Comparison of ENCODE assay signal across 5 worm cellular contexts in the genomic region with DNA sequence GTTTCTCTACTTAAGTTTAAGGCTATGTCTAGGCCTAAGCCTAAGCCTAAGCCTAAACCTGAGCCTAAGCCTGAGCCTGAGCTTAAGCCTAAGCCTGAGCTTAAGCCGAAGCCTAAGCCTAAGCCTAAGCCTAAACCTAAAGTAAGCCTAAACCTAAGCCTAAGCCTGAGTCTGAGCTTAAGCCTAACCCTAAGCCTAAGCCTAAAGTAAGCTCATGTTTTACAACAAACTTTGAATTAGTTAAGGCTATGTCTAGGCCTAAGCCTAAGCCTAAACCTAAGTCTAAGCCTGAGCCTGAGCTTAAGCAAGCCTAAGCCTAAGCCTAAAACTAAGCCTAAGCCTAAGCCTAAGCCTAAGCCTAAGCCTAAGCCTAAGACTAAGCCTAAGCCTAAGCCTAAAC.
TF ChIP-seq lines count a peak whose summit lies in the region.

No protein-coding gene starts in this region.

TF ChIP-seq in whole organism, early embryonic, 17 proteins besides CTCF, POLR2A, EP300 and RAD21:
- peak; percentile 84 for TF ChIP-seq ceh-36 (tag; optimal IDR thresholded peaks at IDR 0.05; lab: Kevin White, UChicago)
- TF ChIP-seq aly-1 (tag; optimal IDR thresholded peaks at IDR 0.05; lab: Kevin White, UChicago) = no peak
- no peak for TF ChIP-seq pes-1 (GFP tag; IDR thresholded peaks at IDR 0.05; lab: Robert Waterston, UW)
- no peak for TF ChIP-seq F13C5.2 (tag; optimal IDR thresholded peaks at IDR 0.05; lab: Kevin White, UChicago)
- no peak for TF ChIP-seq ama-1 (optimal IDR thresholded peaks at IDR 0.05; lab: Kevin White, UChicago)
- no peak for TF ChIP-seq ets-7 (tag; optimal IDR thresholded peaks at IDR 0.05; lab: Kevin White, UChicago)
TF ChIP-seq in whole organism, early embryonic: peak in this region for 1.

TF ChIP-seq in whole organism, late embryonic, 69 proteins besides CTCF, POLR2A, EP300 and RAD21:
- TF ChIP-seq ceh-6 (GFP tag; optimal IDR thresholded peaks at IDR 0.05; lab: Kevin White, UChicago) (no peak), dve-1 (tag; optimal IDR thresholded peaks at IDR 0.05; lab: Kevin White, UChicago) (peak; percentile 91), nfya-1 (tag; optimal IDR thresholded peaks at IDR 0.05; lab: Kevin White, UChicago) (no peak)

TF ChIP-seq in whole organism, midembryonic, 9 proteins besides CTCF, POLR2A, EP300 and RAD21:
- TF ChIP-seq ref-1 (GFP tag; conservative IDR thresholded peaks at IDR 0.05; lab: Robert Waterston, UW) (no peak), T22C8.4 (GFP tag; IDR thresholded peaks at IDR 0.05; lab: Robert Waterston, UW) (no peak), ztf-23 (GFP tag; IDR thresholded peaks at IDR 0.05; lab: Robert Waterston, UW) (no peak), klf-2 (GFP tag; conservative IDR thresholded peaks at IDR 0.05; lab: Robert Waterston, UW) (no peak), tab-1 (GFP tag; IDR thresholded peaks at IDR 0.05; lab: Robert Waterston, UW) (no peak), ztf-29 (GFP tag; IDR thresholded peaks at IDR 0.05; lab: Robert Waterston, UW) (peak; percentile 6; the same call in 1 of the 2 replicates), cog-1 (tag; optimal IDR thresholded peaks at IDR 0.05; lab: Kevin White, UChicago) (no peak)

TF ChIP-seq in whole organism, mixed stage, embryonic, 35 proteins besides CTCF, POLR2A, EP300 and RAD21:
- TF ChIP-seq lsy-2 (tag; optimal IDR thresholded peaks at IDR 0.05; lab: Kevin White, UChicago) (no peak), sptf-1 (tag; optimal IDR thresholded peaks at IDR 0.05; lab: Kevin White, UChicago) (peak; percentile 10), elt-1 (tag; optimal IDR thresholded peaks at IDR 0.05; lab: Kevin White, UChicago; ENCODE audit: borderline replicate concordance, insufficient read depth) (no peak), unc-39 (tag; optimal IDR thresholded peaks at IDR 0.05; lab: Kevin White, UChicago) (no peak), hlh-1 (tag; optimal IDR thresholded peaks at IDR 0.05; lab: Kevin White, UChicago) (no peak), nhr-2 (tag; optimal IDR thresholded peaks at IDR 0.05; lab: Kevin White, UChicago) (no peak), sem-2 (GFP tag; optimal IDR thresholded peaks at IDR 0.05; lab: Kevin White, UChicago) (no peak), ceh-39 (tag; optimal IDR thresholded peaks at IDR 0.05; lab: Kevin White, UChicago) (no peak), pha-4 (tag; optimal IDR thresholded peaks at IDR 0.05; lab: Kevin White, UChicago) (no peak), unc-62 (GFP tag; optimal IDR thresholded peaks at IDR 0.05; lab: Kevin White, UChicago) (no peak), ham-2 (GFP tag; optimal IDR thresholded peaks at IDR 0.05; lab: Kevin White, UChicago) (peak; percentile 43), cnd-1 (tag; optimal IDR thresholded peaks at IDR 0.05; lab: Kevin White, UChicago) (no peak), ceh-43 (GFP tag; optimal IDR thresholded peaks at IDR 0.05; lab: Kevin White, UChicago) (no peak), mep-1 (tag; optimal IDR thresholded peaks at IDR 0.05; lab: Kevin White, UChicago) (no peak), blmp-1 (tag; optimal IDR thresholded peaks at IDR 0.05; lab: Kevin White, UChicago) (no peak), nhr-12 (tag; optimal IDR thresholded peaks at IDR 0.05; lab: Kevin White, UChicago) (no peak), tbx-8 (GFP tag; optimal IDR thresholded peaks at IDR 0.05; lab: Kevin White, UChicago) (no peak)
TF ChIP-seq in whole organism, mixed stage, embryonic: peak in this region for 2.

TF ChIP-seq in whole organism, young adult, 124 proteins besides CTCF, POLR2A, EP300 and RAD21:
- TF ChIP-seq ztf-26 (tag; optimal IDR thresholded peaks at IDR 0.05; lab: Kevin White, UChicago) (no peak), ekl-4 (GFP tag; IDR thresholded peaks at IDR 0.05; lab: Robert Waterston, UW) (0 out of 2 replicates have a peak, but pooled peaks have one; percentile 16)
